Worm (Caenorhabditis elegans) whole organism, mixed stage, embryonic: ENCODE measurements around the gene acp-6.

ENCODE experiments used
- blmp-1 ChIP-seq: fragments of 150-350 bp; optimal IDR thresholded peaks from 2 replicates; lab custom pipeline; 2014; ENCODE audit warnings: missing biosample characterization, missing genetic modification characterization
- lsy-2 ChIP-seq: fragments of 150-350 bp; optimal IDR thresholded peaks from 2 replicates; lab custom pipeline; 2014; ENCODE audit warnings: missing biosample characterization, missing genetic modification characterization
- mls-2 ChIP-seq: sonication (generic microtip); optimal IDR thresholded peaks from 2 replicates; lab custom pipeline; 2016; ENCODE audit warnings: mild to moderate bottlenecking, missing genetic modification characterization, moderate library complexity, missing compliant biosample characterization
- pha-4 ChIP-seq: fragments of 150-350 bp; optimal IDR thresholded peaks from 2 replicates; lab custom pipeline; 2018; ENCODE audit warnings: missing biosample characterization, missing genetic modification reagents, missing genetic modification characterization
- snpc-4 ChIP-seq: fragments of 150-350 bp; optimal IDR thresholded peaks from 2 replicates; lab custom pipeline; 2014; ENCODE audit warnings: missing biosample characterization, missing genetic modification characterization
- tbx-8 ChIP-seq: fragments of 200-800 bp; sonication (Bioruptor generic); optimal IDR thresholded peaks from 2 replicates; lab custom pipeline; 2018; ENCODE audit warnings: mild to moderate bottlenecking, missing genetic modification characterization, moderate library complexity, missing compliant biosample characterization
- ztf-11 ChIP-seq: fragments of 150-350 bp; optimal IDR thresholded peaks from 2 replicates; lab custom pipeline; 2014; ENCODE audit warnings: missing biosample characterization, missing genetic modification characterization

ce11 chrIV:6416553-6416952, 9.4 kb downstream of the acp-6 start, which contains the start of gene Y73B6BL.22:
- TF ChIP-seq ztf-11 (tag; lab: Kevin White, UChicago), result no peak
- TF ChIP-seq lsy-2 (tag; lab: Kevin White, UChicago), result no peak
- TF ChIP-seq tbx-8 (GFP tag; lab: Kevin White, UChicago), result no peak
- no peak for TF ChIP-seq snpc-4 (tag; lab: Kevin White, UChicago)
- no peak for TF ChIP-seq mls-2
- TF ChIP-seq blmp-1, result no peak
- no peak for TF ChIP-seq pha-4 (tag; lab: Kevin White, UChicago)
